ENCODE assay signal across 2 fruit fly cellular contexts in the genomic region with DNA sequence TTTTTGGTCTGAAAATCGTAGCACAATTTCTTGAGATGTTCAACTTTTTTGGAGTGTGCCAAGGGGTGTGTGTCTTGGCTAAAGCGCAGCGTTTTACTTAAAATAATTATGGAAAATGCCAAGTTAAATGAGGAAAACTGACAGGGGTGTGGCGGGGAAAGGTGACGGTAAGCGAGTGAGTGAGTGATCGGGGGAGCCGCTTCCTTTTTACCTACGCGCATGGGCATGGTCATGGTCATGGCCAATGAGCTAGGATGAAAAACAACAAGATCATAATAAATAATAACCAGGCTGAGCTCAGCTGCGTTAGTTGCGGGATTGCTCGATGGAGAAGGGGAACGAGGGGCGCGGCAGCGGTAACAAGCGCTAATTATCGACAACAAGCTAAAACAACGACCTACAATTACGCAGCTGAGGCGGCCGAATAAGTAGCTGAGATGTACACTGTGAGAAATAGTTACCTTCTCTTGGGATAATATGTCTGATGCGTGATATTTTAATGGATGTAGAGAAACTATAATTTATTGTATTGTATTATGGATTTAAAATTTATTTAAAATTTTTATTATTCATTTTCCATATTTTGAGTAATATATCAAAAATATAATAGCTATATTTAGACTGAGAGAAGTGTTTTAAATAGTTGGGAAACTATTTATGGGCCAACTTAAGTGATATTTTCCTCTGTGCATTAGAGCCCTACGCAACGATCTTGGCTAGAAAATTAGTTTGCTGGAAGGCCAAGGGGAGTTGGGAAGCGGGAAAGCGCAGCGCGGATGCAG.
A peak's percentile ranks its signal among the peaks of the same experiment; 100 is the strongest.
TF ChIP-seq lines count a peak whose summit lies in the region.

No protein-coding gene starts in this region.

TF ChIP-seq in whole organism, embryonic, 481 proteins besides CTCF, POLR2A, EP300 and RAD21 (continued from another document):
- TF ChIP-seq CG17361 (GFP tag; IDR thresholded peaks at IDR 0.05; lab: Robert Waterston, UW) (0 out of 3 replicates have a peak, but pooled peaks have one; percentile 28), CG12236 (GFP tag; optimal IDR thresholded peaks at IDR 0.05; lab: Kevin White, UChicago) (no peak), dmrt11E (tag; optimal IDR thresholded peaks at IDR 0.05; lab: Kevin White, UChicago) (peak; percentile 59), C15 (GFP tag; IDR thresholded peaks at IDR 0.05; lab: Robert Waterston, UW) (no peak), CG14710 (tag; optimal IDR thresholded peaks at IDR 0.05; lab: Kevin White, UChicago) (peak; percentile 34), CG18262 (tag; optimal IDR thresholded peaks at IDR 0.05; lab: Kevin White, UChicago) (peak; percentile 50), Max (GFP tag; optimal IDR thresholded peaks at IDR 0.05; lab: Kevin White, UChicago) (no peak), pros (GFP tag; optimal IDR thresholded peaks at IDR 0.05; lab: Kevin White, UChicago) (no peak), CG6689 (GFP tag; IDR thresholded peaks at IDR 0.05; lab: Robert Waterston, UW) (0 out of 2 replicates have a peak, but pooled peaks have one; percentile 6), CG15696 (tag; optimal IDR thresholded peaks at IDR 0.05; lab: Kevin White, UChicago) (peak; percentile 46), stwl (tag; optimal IDR thresholded peaks at IDR 0.05; lab: Kevin White, UChicago) (peak; percentile 10), CG4424 (GFP tag; optimal IDR thresholded peaks at IDR 0.05; lab: Kevin White, UChicago) (peak; percentile 5), CG9727 (GFP tag; optimal IDR thresholded peaks at IDR 0.05; lab: Kevin White, UChicago) (peak; percentile 22), CG10462 (GFP tag; optimal IDR thresholded peaks at IDR 0.05; lab: Kevin White, UChicago) (no peak), nmo (GFP tag; optimal IDR thresholded peaks at IDR 0.05; lab: Kevin White, UChicago) (peak; percentile 27), CG2712 (tag; optimal IDR thresholded peaks at IDR 0.05; lab: Kevin White, UChicago) (peak; percentile 62), Xrp1 (GFP tag; IDR thresholded peaks at IDR 0.05; lab: Robert Waterston, UW) (0 out of 2 replicates have a peak, but pooled peaks have one; percentile 23), Hr51 (GFP tag; optimal IDR thresholded peaks at IDR 0.05; lab: Kevin White, UChicago) (peak in 1 of 2 experiments; percentile 7), CG4404 (GFP tag; IDR thresholded peaks at IDR 0.05; lab: Robert Waterston, UW) (no peak), zf30C (GFP tag; optimal IDR thresholded peaks at IDR 0.05; lab: Kevin White, UChicago) (peak; percentile 48), CG16813 (GFP tag; IDR thresholded peaks at IDR 0.05; lab: Robert Waterston, UW; ENCODE audit: partially characterized antibody) (no peak), CG2202 (tag; optimal IDR thresholded peaks at IDR 0.05; lab: Kevin White, UChicago) (no peak), nom (GFP tag; optimal IDR thresholded peaks at IDR 0.05; lab: Kevin White, UChicago) (peak; percentile 29), CG17829 (tag; optimal IDR thresholded peaks at IDR 0.05; lab: Kevin White, UChicago) (peak; percentile 32), Ssrp (tag; optimal IDR thresholded peaks at IDR 0.05; lab: Kevin White, UChicago) (peak; percentile 28), CG30403 (GFP tag; optimal IDR thresholded peaks at IDR 0.05; lab: Kevin White, UChicago) (peak; percentile 17), inv (GFP tag; IDR thresholded peaks at IDR 0.05; lab: Robert Waterston, UW; ENCODE audit: partially characterized antibody) (no peak), Drgx (GFP tag; IDR thresholded peaks at IDR 0.05; lab: Robert Waterston, UW) (peak; percentile 41; the same call in 1 of the 2 replicates), CG8388 (GFP tag; optimal IDR thresholded peaks at IDR 0.05; lab: Kevin White, UChicago) (peak; percentile 12), pita (GFP tag; optimal IDR thresholded peaks at IDR 0.05; lab: Kevin White, UChicago) (peak; percentile 23), CG11504 (tag; optimal IDR thresholded peaks at IDR 0.05; lab: Kevin White, UChicago) (peak; percentile 15), CG10979 (tag; optimal IDR thresholded peaks at IDR 0.05; lab: Kevin White, UChicago) (peak; percentile 58), nau (GFP tag; optimal IDR thresholded peaks at IDR 0.05; lab: Kevin White, UChicago) (no peak), Sox102F (GFP tag; optimal IDR thresholded peaks at IDR 0.05; lab: Kevin White, UChicago) (peak; percentile 0), CG2199 (GFP tag; IDR thresholded peaks at IDR 0.05; lab: Robert Waterston, UW) (peak; percentile 58; the same call in 1 of the 3 replicates), CG2678 (tag; optimal IDR thresholded peaks at IDR 0.05; lab: Kevin White, UChicago) (peak; percentile 11), trem (tag; optimal IDR thresholded peaks at IDR 0.05; lab: Kevin White, UChicago) (peak; percentile 22)

TF ChIP-seq in whole organism, prepupa, 60 proteins besides CTCF, POLR2A, EP300 and RAD21 (continued from another document):
- peak; percentile 83 for TF ChIP-seq CG32006 (GFP tag; optimal IDR thresholded peaks at IDR 0.05; lab: Kevin White, UChicago)
- peak; percentile 62 for TF ChIP-seq CG10669 (GFP tag; optimal IDR thresholded peaks at IDR 0.05; lab: Kevin White, UChicago)
- peak; percentile 54 for TF ChIP-seq CG34406 (GFP tag; optimal IDR thresholded peaks at IDR 0.05; lab: Kevin White, UChicago)
- peak; percentile 44 for TF ChIP-seq Lpt (GFP tag; optimal IDR thresholded peaks at IDR 0.05; lab: Kevin White, UChicago)
- TF ChIP-seq CG8319 (GFP tag; optimal IDR thresholded peaks at IDR 0.05; lab: Kevin White, UChicago) = no peak
- peak; percentile 80 for TF ChIP-seq CG6808 (GFP tag; optimal IDR thresholded peaks at IDR 0.05; lab: Kevin White, UChicago)
- TF ChIP-seq fd59A (GFP tag; optimal IDR thresholded peaks at IDR 0.05; lab: Kevin White, UChicago) = peak; percentile 62
- peak; percentile 61 for TF ChIP-seq CG15336 (GFP tag; IDR thresholded peaks at IDR 0.05; lab: Robert Waterston, UW)
- no peak for TF ChIP-seq lz (GFP tag; optimal IDR thresholded peaks at IDR 0.05; lab: Kevin White, UChicago)
- peak; percentile 56 for TF ChIP-seq svp (GFP tag; lab: Kevin White, UChicago)
- TF ChIP-seq achi (GFP tag; optimal IDR thresholded peaks at IDR 0.05; lab: Kevin White, UChicago) = peak; percentile 61
- TF ChIP-seq CG3032 (tag; optimal IDR thresholded peaks at IDR 0.05; lab: Kevin White, UChicago) = peak; percentile 86
- TF ChIP-seq dsx (GFP tag; optimal IDR thresholded peaks at IDR 0.05; lab: Kevin White, UChicago; ENCODE audit: poor library complexity, severe bottlenecking) = peak; percentile 74
- TF ChIP-seq salr (GFP tag; optimal IDR thresholded peaks at IDR 0.05; lab: Kevin White, UChicago) = peak in 1 of 2 experiments; percentile 54
- TF ChIP-seq CG11294 (GFP tag; IDR thresholded peaks at IDR 0.05; lab: Robert Waterston, UW) = no peak
- TF ChIP-seq CG10631 (GFP tag; optimal IDR thresholded peaks at IDR 0.05; lab: Kevin White, UChicago) = peak; percentile 79
- peak; percentile 87 for TF ChIP-seq Eip78C (GFP tag; lab: Kevin White, UChicago)
- TF ChIP-seq CG4318 (GFP tag; optimal IDR thresholded peaks at IDR 0.05; lab: Kevin White, UChicago) = peak; percentile 70
- no peak for TF ChIP-seq Ets21C (GFP tag; optimal IDR thresholded peaks at IDR 0.05; lab: Kevin White, UChicago)
- TF ChIP-seq Sox102F (GFP tag; optimal IDR thresholded peaks at IDR 0.05; lab: Kevin White, UChicago) = no peak
- TF ChIP-seq CG3919 (GFP tag; optimal IDR thresholded peaks at IDR 0.05; lab: Kevin White, UChicago) = peak; percentile 68
- TF ChIP-seq CG7368 (GFP tag; optimal IDR thresholded peaks at IDR 0.05; lab: Kevin White, UChicago) = peak; percentile 30
- TF ChIP-seq Hr39 (GFP tag; optimal IDR thresholded peaks at IDR 0.05; lab: Kevin White, UChicago) = no peak
- no peak for TF ChIP-seq CG11902 (GFP tag; optimal IDR thresholded peaks at IDR 0.05; lab: Kevin White, UChicago)
- peak; percentile 4 for TF ChIP-seq pdm3 (GFP tag; optimal IDR thresholded peaks at IDR 0.05; lab: Kevin White, UChicago)
- no peak for TF ChIP-seq vri (GFP tag; optimal IDR thresholded peaks at IDR 0.05; lab: Kevin White, UChicago)
- TF ChIP-seq CG31627 (GFP tag; optimal IDR thresholded peaks at IDR 0.05; lab: Kevin White, UChicago) = no peak
- TF ChIP-seq net (GFP tag; optimal IDR thresholded peaks at IDR 0.05; lab: Kevin White, UChicago) = peak; percentile 37
- TF ChIP-seq CG6854 (GFP tag; optimal IDR thresholded peaks at IDR 0.05; lab: Kevin White, UChicago) = no peak
- TF ChIP-seq eg (GFP tag; IDR thresholded peaks at IDR 0.05; lab: Robert Waterston, UW) = peak; percentile 37; the same call in 1 of the 3 replicates
- TF ChIP-seq CG6792 (GFP tag; optimal IDR thresholded peaks at IDR 0.05; lab: Kevin White, UChicago) = peak; percentile 5
- peak; percentile 48 for TF ChIP-seq acj6 (GFP tag; optimal IDR thresholded peaks at IDR 0.05; lab: Kevin White, UChicago)
- TF ChIP-seq CG16779 (tag; optimal IDR thresholded peaks at IDR 0.05; lab: Kevin White, UChicago) = peak; percentile 29
- TF ChIP-seq dac (GFP tag; optimal IDR thresholded peaks at IDR 0.05; lab: Kevin White, UChicago) = peak; percentile 35
- TF ChIP-seq spab (GFP tag; optimal IDR thresholded peaks at IDR 0.05; lab: Kevin White, UChicago) = peak; percentile 72
- TF ChIP-seq Ets96B (tag; optimal IDR thresholded peaks at IDR 0.05; lab: Kevin White, UChicago) = peak; percentile 84
- TF ChIP-seq Smox (GFP tag; optimal IDR thresholded peaks at IDR 0.05; lab: Kevin White, UChicago) = no peak
- TF ChIP-seq cyc (GFP tag; optimal IDR thresholded peaks at IDR 0.05; lab: Kevin White, UChicago) = no peak
- peak; percentile 31 for TF ChIP-seq Hr4 (GFP tag; optimal IDR thresholded peaks at IDR 0.05; lab: Kevin White, UChicago)
